Fruit fly (Drosophila melanogaster): ENCODE data around the gene Akt.
A peak's percentile ranks its signal among the peaks of the same experiment; 100 is the strongest.

Akt gene

dm6 chr3R:16082384-16082783 is 16.6 kb upstream of the Akt start (continued):
- 0 out of 3 replicates have a peak, but pooled peaks have one; percentile 21 for TF ChIP-seq ken (GFP tag; IDR thresholded peaks at IDR 0.05)
- TF ChIP-seq BEAF-32 (GFP tag; optimal IDR thresholded peaks at IDR 0.05), result no peak
- no peak for TF ChIP-seq CG15011 (GFP tag; optimal IDR thresholded peaks at IDR 0.05)
- peak; percentile 21 for TF ChIP-seq CG2202 (tag; optimal IDR thresholded peaks at IDR 0.05)
- TF ChIP-seq CG15601 (tag; optimal IDR thresholded peaks at IDR 0.05), result peak; percentile 25
- peak in 1 of 3 experiments; percentile 3 for TF ChIP-seq lola (GFP tag; optimal IDR thresholded peaks at IDR 0.05)
- peak; percentile 22 for TF ChIP-seq CG18262 (tag; optimal IDR thresholded peaks at IDR 0.05)
- TF ChIP-seq kni (GFP tag; optimal IDR thresholded peaks at IDR 0.05), result peak; percentile 85
- TF ChIP-seq H15 (GFP tag; IDR thresholded peaks at IDR 0.05), result no peak
- peak; percentile 46 for TF ChIP-seq CG10431 (GFP tag; optimal IDR thresholded peaks at IDR 0.05)
- TF ChIP-seq Blimp-1 (GFP tag; optimal IDR thresholded peaks at IDR 0.05), result peak; percentile 100

DNA sequence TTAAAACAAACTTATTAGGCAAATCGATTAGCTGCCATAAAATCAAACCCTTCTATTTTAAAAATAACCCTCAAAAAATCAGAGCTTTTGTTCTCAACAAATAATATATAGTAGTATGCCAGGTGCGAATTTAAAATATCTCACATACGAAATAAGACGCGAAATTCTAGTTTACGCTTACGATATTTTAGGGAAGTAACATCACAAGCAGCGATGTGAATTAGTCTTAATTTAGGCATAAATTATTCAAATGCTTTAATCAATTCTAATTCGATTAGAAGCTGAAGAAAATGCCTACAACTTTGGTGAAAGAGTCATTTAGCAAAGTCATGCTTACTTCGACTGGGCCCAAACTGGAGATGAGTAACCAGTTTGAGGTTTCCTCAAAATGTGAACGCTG is 15.4 kb upstream of the Akt start, which contains the start of gene sxe2:
Gene sxe2, plus strand, starts transcription at position 301 of the 400 bp plus-strand sequence.
- TF ChIP-seq Neu2 (GFP tag; optimal IDR thresholded peaks at IDR 0.05; ENCODE audit: borderline replicate concordance) (no peak), oc (tag; optimal IDR thresholded peaks at IDR 0.05) (no peak), CG18619 (GFP tag; optimal IDR thresholded peaks at IDR 0.05) (no peak), CG11456 (GFP tag; IDR thresholded peaks at IDR 0.05) (no peak), Xrp1 (GFP tag; IDR thresholded peaks at IDR 0.05) (no peak), croc (GFP tag; conservative IDR thresholded peaks at IDR 0.05) (no peak), exex (tag; optimal IDR thresholded peaks at IDR 0.05) (no peak), CG6854 (GFP tag; optimal IDR thresholded peaks at IDR 0.05) (no peak), CG3838 (GFP tag; optimal IDR thresholded peaks at IDR 0.05) (no peak), grn (GFP tag; optimal IDR thresholded peaks at IDR 0.05) (no peak), ro (GFP tag; IDR thresholded peaks at IDR 0.05) (no peak), Sin3A (optimal IDR thresholded peaks at IDR 0.05) (no peak), CG4328 (GFP tag; optimal IDR thresholded peaks at IDR 0.05) (no peak)

dm6 chr3R:16091910-16092627 is 7.0 kb upstream of the Akt start:
- TF ChIP-seq oc (tag; optimal IDR thresholded peaks at IDR 0.05) (peak; percentile 37), CG1529 (GFP tag; optimal IDR thresholded peaks at IDR 0.05) (peak; percentile 9), grau (tag; optimal IDR thresholded peaks at IDR 0.05) (no peak), Eip74EF (GFP tag; optimal IDR thresholded peaks at IDR 0.05) (peak in 1 of 2 experiments; percentile 72), Hr78 (GFP tag; optimal IDR thresholded peaks at IDR 0.05) (peak in 1 of 2 experiments; percentile 75), kni (GFP tag; optimal IDR thresholded peaks at IDR 0.05) (peak; percentile 90), Awh (GFP tag; IDR thresholded peaks at IDR 0.05) (peak; percentile 63), CG13287 (GFP tag; IDR thresholded peaks at IDR 0.05; ENCODE audit: partially characterized antibody) (no peak), CG8924 (tag; optimal IDR thresholded peaks at IDR 0.05) (no peak), E2f2 (GFP tag; IDR thresholded peaks at IDR 0.05) (no peak), Dref (GFP tag; IDR thresholded peaks at IDR 0.05) (no peak), Pdp1 (GFP tag; optimal IDR thresholded peaks at IDR 0.05) (peak in 1 of 2 experiments; percentile 83), CG10431 (GFP tag; optimal IDR thresholded peaks at IDR 0.05) (peak; percentile 58), CG6791 (GFP tag; IDR thresholded peaks at IDR 0.05; ENCODE audit: partially characterized antibody) (no peak), CG6254 (GFP tag; optimal IDR thresholded peaks at IDR 0.05) (peak; percentile 51), CG5180 (GFP tag; optimal IDR thresholded peaks at IDR 0.05) (peak; percentile 68), CG14710 (tag; optimal IDR thresholded peaks at IDR 0.05) (no peak), Vsx1 (GFP tag; optimal IDR thresholded peaks at IDR 0.05) (peak; percentile 58), onecut (GFP tag; IDR thresholded peaks at IDR 0.05) (peak; percentile 49; the same call in 1 of the 2 replicates), ftz-f1 (GFP tag; optimal IDR thresholded peaks at IDR 0.05) (no peak), gsb-n (tag; optimal IDR thresholded peaks at IDR 0.05) (peak; percentile 7), ci (GFP tag; IDR thresholded peaks at IDR 0.05) (0 out of 3 replicates have a peak, but pooled peaks have one; percentile 14), stwl (tag; optimal IDR thresholded peaks at IDR 0.05) (no peak)
